Worm (Caenorhabditis elegans) whole organism, midembryonic: ENCODE results near the gene C25E10.8.

ENCODE experiments used
- T22C8.4 ChIP-seq: fragments of 200-800 bp; sonication (Bioruptor generic); IDR thresholded peaks from 2 replicates; pipeline ENCODE4 v1.3.6; 2022; ENCODE audit warnings: missing genetic modification characterization, missing compliant biosample characterization
- cog-1 ChIP-seq: sonication (generic microtip); optimal IDR thresholded peaks from 2 replicates; lab custom pipeline; 2016; ENCODE audit warnings: missing genetic modification characterization, missing compliant biosample characterization
- flt-1 ChIP-seq: fragments of 200-800 bp; sonication (Bioruptor generic); IDR thresholded peaks from 2 replicates; pipeline ENCODE4 v1.3.6; 2022; ENCODE audit warnings: missing genetic modification characterization, missing compliant biosample characterization
- med-1 ChIP-seq: sonication (generic microtip); optimal IDR thresholded peaks from 2 replicates; lab custom pipeline; 2017; ENCODE audit warnings: missing genetic modification characterization, mild to moderate bottlenecking, missing compliant biosample characterization, antibody characterized with exemption, missing genetic modification reagents; ENCODE audit not compliant: insufficient read depth
- ref-1 ChIP-seq: fragments of 200-800 bp; sonication (Bioruptor generic); conservative IDR thresholded peaks from 2 replicates; pipeline ENCODE4 v1.3.6; 2022; ENCODE audit warnings: missing genetic modification reagents, missing genetic modification characterization, missing compliant biosample characterization
- tab-1 ChIP-seq: fragments of 200-800 bp; sonication (Bioruptor generic); IDR thresholded peaks from 2 replicates; pipeline ENCODE4 v1.3.6; 2022; ENCODE audit warnings: missing genetic modification characterization, missing compliant biosample characterization
- ztf-23 ChIP-seq: fragments of 200-800 bp; sonication (Bioruptor generic); IDR thresholded peaks from 2 replicates; pipeline ENCODE4 v1.3.6; 2022; ENCODE audit warnings: missing genetic modification reagents, missing genetic modification characterization, missing compliant biosample characterization
- ztf-29 ChIP-seq: fragments of 200-800 bp; sonication (Bioruptor generic); IDR thresholded peaks from 2 replicates; pipeline ENCODE4 v1.3.6; 2022; ENCODE audit warnings: missing genetic modification reagents, missing genetic modification characterization, missing compliant biosample characterization

DNA sequence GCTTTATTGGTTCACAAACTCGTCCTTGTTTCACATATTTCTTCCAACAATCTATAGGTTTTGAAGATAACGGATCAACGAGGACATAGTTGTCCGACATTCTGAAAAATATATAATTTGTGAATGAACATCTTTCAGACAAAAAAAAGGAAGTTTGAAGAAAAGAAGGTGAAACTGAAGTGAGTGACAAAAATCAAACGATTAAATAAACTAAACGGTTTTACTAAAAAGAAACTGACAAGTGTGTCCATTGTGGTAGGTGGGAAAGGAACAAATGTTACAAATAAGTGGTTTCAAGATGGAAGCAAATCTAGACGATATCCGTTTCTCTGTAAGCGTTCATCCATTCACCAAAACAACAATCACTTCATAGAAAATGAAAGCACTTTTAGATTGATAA is 8.5 kb upstream of the C25E10.8 start, which contains the start of gene C25E10.12:
- no peak for TF ChIP-seq T22C8.4 (GFP tag; lab: Robert Waterston, UW)
- no peak for TF ChIP-seq ref-1
- TF ChIP-seq flt-1 (GFP tag; lab: Robert Waterston, UW), result no peak
- TF ChIP-seq med-1 (GFP tag; lab: Kevin White, UChicago), result no peak
- TF ChIP-seq cog-1, result no peak
- no peak for TF ChIP-seq ztf-29 (GFP tag; lab: Robert Waterston, UW)
- TF ChIP-seq tab-1 (GFP tag; lab: Robert Waterston, UW), result no peak
- TF ChIP-seq ztf-23 (GFP tag; lab: Robert Waterston, UW), result no peak
